Worm (Caenorhabditis elegans): ENCODE measurements around the gene deb-1.

DNA sequence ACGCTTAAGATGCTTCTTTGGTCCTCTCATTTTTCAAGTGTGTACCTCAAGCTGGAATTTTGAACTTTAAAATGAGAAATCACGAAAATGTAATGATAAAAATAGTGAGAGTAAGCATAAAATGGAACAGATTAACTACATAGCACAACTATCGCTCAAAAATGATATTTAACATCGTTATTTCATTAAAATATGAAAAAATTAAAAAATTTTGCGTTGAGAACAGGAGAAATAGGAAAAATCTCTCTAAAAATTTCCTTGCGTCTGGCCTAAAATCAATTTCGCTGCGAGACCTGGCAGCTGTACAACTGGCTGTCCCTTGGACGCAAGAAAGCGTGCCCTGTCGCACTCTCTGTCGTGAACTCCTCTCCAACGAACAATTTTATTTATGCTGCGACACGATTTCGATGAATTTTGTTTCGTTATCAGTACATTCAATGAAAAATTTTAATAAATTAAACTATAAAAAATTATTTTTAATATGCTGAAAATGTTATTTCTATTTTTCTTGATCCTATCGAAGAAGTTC, 9.4 kb downstream of the deb-1 start, which contains the start of gene rps-4:
- TF ChIP-seq elt-1 (tag; optimal IDR thresholded peaks at IDR 0.05; ENCODE audit: borderline replicate concordance, insufficient read depth) (no peak), unc-62 (GFP tag; optimal IDR thresholded peaks at IDR 0.05) (peak; percentile 57), nhr-28 (tag; optimal IDR thresholded peaks at IDR 0.05) (no peak), elt-3 (tag; optimal IDR thresholded peaks at IDR 0.05) (peak; percentile 26), unc-39 (tag; optimal IDR thresholded peaks at IDR 0.05) (no peak), hlh-1 (tag; optimal IDR thresholded peaks at IDR 0.05) (peak; percentile 82)

Measured in whole organism, mixed stage, embryonic.